Worm (Caenorhabditis elegans) whole organism, L1 larva: ENCODE data around the gene AH10.4.
A peak's percentile ranks its signal among the peaks of the same experiment; 100 is the strongest.

Experiments used
- C04F5.9 ChIP-seq: sonication (generic microtip); optimal IDR thresholded peaks from 2 replicates; lab custom pipeline; 2016; ENCODE audit warnings: missing genetic modification characterization, missing compliant biosample characterization
- C16A3.4 ChIP-seq: fragments of 150-350 bp; optimal IDR thresholded peaks from 2 replicates; lab custom pipeline; 2014; ENCODE audit warnings: missing biosample characterization, missing genetic modification characterization
- C34B4.2 ChIP-seq: sonication (generic microtip); optimal IDR thresholded peaks from 2 replicates; lab custom pipeline; 2017; ENCODE audit warnings: mild to moderate bottlenecking, missing genetic modification characterization, missing compliant biosample characterization
- ama-1 ChIP-seq: fragments of 150-350 bp; optimal IDR thresholded peaks from 2 replicates; lab custom pipeline; 2014
- blmp-1 ChIP-seq: fragments of 150-350 bp; optimal IDR thresholded peaks from 2 replicates; lab custom pipeline; 2014; ENCODE audit warnings: missing biosample characterization, missing genetic modification characterization
- dpl-1 ChIP-seq, 3 experiments: fragments of 150-350 bp in 2 of 3; sonication (generic microtip) in 1 of 3; optimal IDR thresholded peaks; 2 replicates each; lab custom pipeline; 2014 to 2017; ENCODE audit warnings: missing biosample characterization in 3 of 3, missing genetic modification characterization in 3 of 3, missing genetic modification reagents in 3 of 3
- efl-1 ChIP-seq, 4 experiments: fragments of 150-350 bp; optimal IDR thresholded peaks in 3 of 4; peaks in 1 of 4; 1 replicate in 1 of 4; 2 replicates in 3 of 4; lab custom pipeline; 2014; ENCODE audit warnings: missing biosample characterization in 2 of 4, missing genetic modification characterization in 2 of 4, missing genetic modification reagents in 2 of 4
- efl-3 ChIP-seq: fragments of 200-800 bp; sonication (Bioruptor generic); optimal IDR thresholded peaks from 2 replicates; lab custom pipeline; 2018; ENCODE audit warnings: mild to moderate bottlenecking, missing genetic modification characterization, missing compliant biosample characterization
- elt-3 ChIP-seq, 6 experiments: fragments of 150-350 bp in 1 of 6; sonication (generic microtip); optimal IDR thresholded peaks; 2 replicates each; lab custom pipeline; 2017 to 2018; ENCODE audit warnings: missing biosample characterization in 6 of 6, missing genetic modification characterization in 6 of 6, inconsistent platforms in 1 of 6
- ets-5 ChIP-seq: fragments of 200-800 bp; sonication (Bioruptor generic); IDR thresholded peaks from 2 replicates; pipeline ENCODE4 v1.3.6; 2022; ENCODE audit warnings: missing genetic modification characterization, missing compliant biosample characterization
- fkh-10 ChIP-seq: sonication (generic microtip); optimal IDR thresholded peaks from 2 replicates; lab custom pipeline; 2017; ENCODE audit warnings: missing biosample characterization, missing genetic modification reagents, missing genetic modification characterization
- fkh-8 ChIP-seq: sonication (generic microtip); optimal IDR thresholded peaks from 2 replicates; lab custom pipeline; 2016; ENCODE audit warnings: mild to moderate bottlenecking, missing genetic modification characterization, missing compliant biosample characterization
- fos-1 ChIP-seq: fragments of 150-350 bp; optimal IDR thresholded peaks from 2 replicates; lab custom pipeline; 2014; ENCODE audit warnings: missing biosample characterization, missing genetic modification characterization
- grh-1 ChIP-seq: fragments of 200-800 bp; sonication (Bioruptor generic); IDR thresholded peaks from 2 replicates; pipeline ENCODE4 v1.3.6; 2022; ENCODE audit warnings: missing genetic modification reagents, missing genetic modification characterization, missing compliant biosample characterization
- hpl-2 ChIP-seq: fragments of 150-350 bp; optimal IDR thresholded peaks from 2 replicates; lab custom pipeline; 2014; ENCODE audit warnings: missing biosample characterization, missing genetic modification reagents, missing genetic modification characterization
- lin-14 ChIP-seq: fragments of 200-800 bp; sonication (Bioruptor generic); optimal IDR thresholded peaks from 2 replicates; lab custom pipeline; 2018; ENCODE audit warnings: mild to moderate bottlenecking, missing genetic modification characterization, moderate library complexity, missing compliant biosample characterization
- lin-15B ChIP-seq: fragments of 150-350 bp; sonication (generic microtip); optimal IDR thresholded peaks from 3 replicates; lab custom pipeline; 2014; ENCODE audit warnings: missing biosample characterization, missing genetic modification characterization
- lin-35 ChIP-seq, 2 experiments: fragments of 150-350 bp; optimal IDR thresholded peaks; 2 replicates each; lab custom pipeline; 2014; ENCODE audit warnings: missing biosample characterization in 2 of 2, missing genetic modification characterization in 2 of 2, missing genetic modification reagents in 2 of 2
- lin-39 ChIP-seq: fragments of 150-350 bp; optimal IDR thresholded peaks from 2 replicates; lab custom pipeline; 2014; ENCODE audit warnings: missing biosample characterization, missing genetic modification reagents, missing genetic modification characterization
- lsy-2 ChIP-seq, 2 experiments: fragments of 150-350 bp; optimal IDR thresholded peaks; 2 replicates each; lab custom pipeline; 2014; ENCODE audit warnings: missing biosample characterization in 2 of 2, missing genetic modification characterization in 2 of 2
- mdl-1 ChIP-seq, 2 experiments: fragments of 150-350 bp; optimal IDR thresholded peaks; 2 replicates each; lab custom pipeline; 2014 to 2017; ENCODE audit warnings: missing biosample characterization in 2 of 2, missing genetic modification characterization in 2 of 2, inconsistent platforms in 1 of 2
- mep-1 ChIP-seq: fragments of 150-350 bp; optimal IDR thresholded peaks from 2 replicates; lab custom pipeline; 2014; ENCODE audit warnings: missing biosample characterization, missing genetic modification characterization
- nhr-12 ChIP-seq: sonication (generic microtip); optimal IDR thresholded peaks from 2 replicates; lab custom pipeline; 2017; ENCODE audit warnings: missing biosample characterization, missing genetic modification characterization
- nhr-19 ChIP-seq: fragments of 200-800 bp; sonication (Bioruptor generic); conservative IDR thresholded peaks from 2 replicates; pipeline ENCODE4 v1.3.6; 2022; ENCODE audit warnings: missing genetic modification characterization, missing compliant biosample characterization
- nhr-20 ChIP-seq: sonication (generic microtip); optimal IDR thresholded peaks from 2 replicates; lab custom pipeline; 2016; ENCODE audit warnings: mild to moderate bottlenecking, missing genetic modification characterization, missing compliant biosample characterization
- nhr-71 ChIP-seq: sonication (generic microtip); optimal IDR thresholded peaks from 2 replicates; lab custom pipeline; 2016; ENCODE audit warnings: mild to moderate bottlenecking, missing genetic modification characterization, moderate library complexity, missing compliant biosample characterization
- nhr-77 ChIP-seq: fragments of 150-350 bp; optimal IDR thresholded peaks from 2 replicates; lab custom pipeline; 2014; ENCODE audit warnings: missing biosample characterization, missing genetic modification characterization
- nhr-85 ChIP-seq: sonication (generic microtip); peaks from one replicate; lab custom pipeline; 2016; ENCODE audit warnings: missing genetic modification characterization, inconsistent platforms, missing compliant biosample characterization
- pag-3 ChIP-seq: sonication (generic microtip); optimal IDR thresholded peaks from 2 replicates; lab custom pipeline; 2017; ENCODE audit warnings: missing genetic modification characterization, mild to moderate bottlenecking, missing compliant biosample characterization, antibody characterized with exemption, borderline replicate concordance; ENCODE audit not compliant: insufficient read depth
- pax-3 ChIP-seq: fragments of 200-800 bp; sonication (Bioruptor generic); optimal IDR thresholded peaks from 2 replicates; lab custom pipeline; 2018; ENCODE audit warnings: mild to moderate bottlenecking, missing genetic modification characterization, moderate library complexity, missing compliant biosample characterization
- rnt-1 ChIP-seq: sonication (generic microtip); optimal IDR thresholded peaks from 2 replicates; lab custom pipeline; 2016; ENCODE audit warnings: mild to moderate bottlenecking, missing genetic modification characterization, moderate library complexity, missing compliant biosample characterization
- snpc-4 ChIP-seq: fragments of 150-350 bp; optimal IDR thresholded peaks from 2 replicates; lab custom pipeline; 2014; ENCODE audit warnings: missing biosample characterization, missing genetic modification characterization
- sox-4 ChIP-seq: sonication (generic microtip); optimal IDR thresholded peaks from 2 replicates; lab custom pipeline; 2016; ENCODE audit warnings: missing genetic modification characterization, missing compliant biosample characterization
- sptf-1 ChIP-seq: fragments of 150-350 bp; optimal IDR thresholded peaks from 2 replicates; lab custom pipeline; 2014; ENCODE audit warnings: missing biosample characterization, missing genetic modification characterization
- swsn-7 ChIP-seq: sonication (generic microtip); optimal IDR thresholded peaks from 2 replicates; lab custom pipeline; 2016; ENCODE audit warnings: missing genetic modification characterization, missing compliant biosample characterization
- tbx-2 ChIP-seq: sonication (generic microtip); optimal IDR thresholded peaks from 2 replicates; lab custom pipeline; 2016; ENCODE audit warnings: missing genetic modification characterization, missing compliant biosample characterization
- tlp-1 ChIP-seq: fragments of 150-350 bp; optimal IDR thresholded peaks from 2 replicates; lab custom pipeline; 2014; ENCODE audit warnings: missing biosample characterization, missing genetic modification characterization
- unc-62 ChIP-seq: fragments of 150-350 bp; optimal IDR thresholded peaks from 2 replicates; lab custom pipeline; 2014; ENCODE audit warnings: missing biosample characterization, missing genetic modification reagents, missing genetic modification characterization
- unc-86 ChIP-seq: sonication (generic microtip); optimal IDR thresholded peaks from 2 replicates; lab custom pipeline; 2016; ENCODE audit warnings: missing genetic modification characterization, missing compliant biosample characterization
- unc-98 ChIP-seq: fragments of 200-800 bp; sonication (Bioruptor generic); IDR thresholded peaks from 2 replicates; pipeline ENCODE4 v1.3.6; 2022; ENCODE audit warnings: missing genetic modification characterization, missing compliant biosample characterization
- xbp-1 ChIP-seq: sonication (generic microtip); optimal IDR thresholded peaks from 2 replicates; lab custom pipeline; 2016; ENCODE audit warnings: missing genetic modification characterization, missing compliant biosample characterization
- zip-4 ChIP-seq: fragments of 200-800 bp; sonication (Bioruptor generic); optimal IDR thresholded peaks from 2 replicates; lab custom pipeline; 2018; ENCODE audit warnings: mild to moderate bottlenecking, missing genetic modification characterization, moderate library complexity, missing compliant biosample characterization
- ztf-11 ChIP-seq, 2 experiments: sonication (generic microtip); optimal IDR thresholded peaks; 2 replicates each; lab custom pipeline; 2016 to 2017; ENCODE audit warnings: missing genetic modification characterization in 2 of 2, missing biosample characterization in 1 of 2, missing compliant biosample characterization in 1 of 2

The AH10.4 gene

DNA sequence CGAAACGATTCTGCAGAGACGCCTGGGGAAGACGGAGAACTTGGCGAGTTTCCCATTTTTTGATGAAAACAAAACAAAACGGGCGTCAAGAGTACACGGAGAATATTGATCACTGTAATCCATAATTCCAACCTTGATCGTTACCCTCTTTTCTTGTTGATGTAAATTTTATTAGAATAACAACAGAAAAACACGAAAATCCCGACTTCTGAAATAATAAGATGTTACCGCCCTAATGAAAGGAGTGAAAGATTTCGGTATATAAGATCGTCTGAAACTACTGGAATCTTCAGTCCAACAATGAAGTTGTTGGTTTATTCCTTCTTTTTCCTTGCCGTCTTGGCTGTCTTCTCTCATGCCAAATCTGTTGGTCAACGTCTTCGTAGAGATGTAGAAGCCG lies 33.7 kb downstream of the AH10.4 start, which contains the start of gene D1086.9:
Gene D1086.9, plus strand, starts transcription at position 301 of the 400 bp plus-strand sequence.
- TF ChIP-seq C34B4.2 (no peak), sox-4 (tag; lab: Kevin White, UChicago) (no peak), pag-3 (tag; lab: Kevin White, UChicago) (no peak)

DNA sequence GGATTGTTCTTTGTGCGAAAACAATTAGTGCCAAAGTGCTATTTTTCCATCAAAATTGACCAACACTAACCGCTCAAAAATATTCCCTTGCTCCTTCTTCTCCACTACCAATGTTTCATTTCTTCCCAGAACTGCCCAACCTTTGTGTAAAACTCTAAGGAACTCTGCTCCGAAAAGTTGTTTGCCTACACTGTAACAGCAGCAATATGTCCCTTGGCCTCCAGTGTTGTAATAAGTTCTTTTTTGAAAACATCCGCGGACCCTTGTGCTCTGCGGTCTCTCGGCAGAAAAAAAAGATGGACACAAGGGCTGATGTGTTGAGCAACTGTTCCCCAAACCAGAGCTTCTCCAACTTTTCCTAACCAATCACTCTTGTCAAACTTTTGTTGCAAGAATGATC lies 36.8 kb downstream of the AH10.4 start, which contains the start of gene D1086.12:
Gene D1086.12, plus strand, starts transcription at position 301 of the 400 bp plus-strand sequence.
- TF ChIP-seq rnt-1 (tag; lab: Kevin White, UChicago) = peak; percentile 25
- TF ChIP-seq fkh-8 (tag; lab: Kevin White, UChicago) = no peak
- TF ChIP-seq unc-98 = no peak
- peak; percentile 48 for TF ChIP-seq lin-14

DNA sequence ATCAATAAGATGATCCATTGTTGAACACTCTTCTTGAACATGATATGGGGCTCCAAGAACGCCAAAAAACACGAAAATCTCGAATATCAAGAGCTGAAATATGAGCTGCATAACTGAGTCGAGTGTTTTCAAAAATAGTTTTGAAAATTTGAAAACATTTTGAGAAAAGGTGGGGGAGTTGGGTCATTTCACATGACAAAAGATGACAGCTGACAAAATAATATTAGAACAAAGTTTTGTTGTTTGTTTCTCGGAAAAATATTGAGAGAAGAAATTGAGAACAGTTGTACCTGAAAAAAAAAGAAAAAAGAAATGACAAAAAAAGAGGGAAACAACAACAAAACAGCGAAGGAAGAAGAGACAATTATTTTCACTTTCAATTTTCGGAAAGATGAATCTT lies 39.1 kb downstream of the AH10.4 start, which contains the start of the genes D1086.2 and D1086.1:
Gene D1086.2, minus strand, starts transcription at position 150 of the 400 bp plus-strand sequence.
Gene D1086.1, plus strand, starts transcription at position 340 of the 400 bp plus-strand sequence.
- peak; percentile 60 for TF ChIP-seq nhr-71
- TF ChIP-seq lin-14 = peak; percentile 73
- peak; percentile 16 for TF ChIP-seq lin-39 (tag; lab: Kevin White, UChicago)
- TF ChIP-seq pax-3 (tag; lab: Kevin White, UChicago) = no peak
- peak; percentile 35 for TF ChIP-seq nhr-19 (GFP tag; lab: Robert Waterston, UW)
- peak; percentile 30 for TF ChIP-seq nhr-20 (tag; lab: Kevin White, UChicago)
- TF ChIP-seq lsy-2 (tag; optimal IDR thresholded peaks at IDR 0.05; lab: Kevin White, UChicago) = peak in 1 of 2 experiments; percentile 2
- peak; percentile 21 for TF ChIP-seq rnt-1 (tag; lab: Kevin White, UChicago)
- no peak for TF ChIP-seq zip-4 (GFP tag; lab: Kevin White, UChicago)

DNA sequence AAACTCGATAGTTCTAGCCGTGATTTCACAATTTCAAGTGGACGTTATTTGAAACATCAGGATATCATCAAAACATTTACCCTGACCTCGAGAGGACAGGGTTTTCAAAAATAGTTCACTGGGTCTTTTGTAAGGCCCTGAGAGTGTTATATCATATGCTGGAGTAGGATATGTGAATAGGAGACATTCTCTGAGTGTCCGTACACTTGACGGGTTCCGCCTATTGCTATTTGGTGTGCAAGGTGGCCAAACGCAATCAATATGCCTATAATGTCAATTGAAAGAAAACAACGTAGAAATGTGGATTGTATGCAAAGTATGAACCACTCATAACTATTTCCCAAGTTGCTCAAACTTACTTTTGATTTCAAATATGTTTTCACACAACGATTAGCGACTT lies 40.3 kb downstream of the AH10.4 start:
- TF ChIP-seq unc-86 (tag; lab: Kevin White, UChicago) (no peak), swsn-7 (tag; lab: Kevin White, UChicago) (no peak), snpc-4 (tag; lab: Kevin White, UChicago) (peak; percentile 26), zip-4 (GFP tag; lab: Kevin White, UChicago) (no peak), fos-1 (tag; lab: Kevin White, UChicago) (no peak), ets-5 (GFP tag; lab: Robert Waterston, UW) (no peak), efl-3 (GFP tag; lab: Kevin White, UChicago) (no peak), ztf-11 (tag; optimal IDR thresholded peaks at IDR 0.05; lab: Kevin White, UChicago) (no peak), fkh-10 (no peak), dpl-1 (GFP tag; optimal IDR thresholded peaks at IDR 0.05; lab: Kevin White, UChicago) (no peak), ama-1 (lab: Kevin White, UChicago) (no peak), rnt-1 (tag; lab: Kevin White, UChicago) (peak; percentile 11)
- TF ChIP-seq, all 84 proteins: peak for 2

DNA sequence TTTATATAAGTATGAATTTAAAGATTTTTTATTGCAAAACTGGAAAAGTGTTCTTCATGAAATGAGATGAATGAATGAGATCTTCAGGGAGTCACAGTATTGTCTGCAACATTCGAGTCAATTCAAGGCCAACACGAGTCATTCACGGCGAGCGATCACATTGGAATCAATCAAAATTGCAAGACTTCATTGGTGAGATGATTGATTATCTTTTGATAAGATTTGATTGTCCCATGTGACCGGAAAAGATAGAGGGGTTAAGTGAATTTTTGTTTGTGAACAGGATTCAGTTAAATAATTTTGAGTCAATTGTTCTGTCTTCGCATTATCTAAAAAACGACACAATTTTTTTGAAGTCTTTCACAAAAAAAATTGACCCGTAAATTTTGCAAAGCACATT lies 42.7 kb downstream of the AH10.4 start:
- TF ChIP-seq lin-14 (peak; percentile 84), unc-62 (GFP tag; lab: Kevin White, UChicago) (no peak), mep-1 (tag; lab: Kevin White, UChicago) (peak; percentile 20), lin-15B (tag; lab: Kevin White, UChicago) (no peak), nhr-20 (tag; lab: Kevin White, UChicago) (peak; percentile 77), mdl-1 (tag; optimal IDR thresholded peaks at IDR 0.05; lab: Kevin White, UChicago) (peak in 1 of 2 experiments; percentile 10), nhr-77 (tag; lab: Kevin White, UChicago) (no peak), elt-3 (tag; optimal IDR thresholded peaks at IDR 0.05; lab: Kevin White, UChicago) (peak in 5 of 6 experiments; percentile 55 to 99 (median 70)), unc-98 (no peak), C04F5.9 (no peak), dpl-1 (GFP tag; optimal IDR thresholded peaks at IDR 0.05; lab: Kevin White, UChicago) (no peak), fkh-8 (tag; lab: Kevin White, UChicago) (no peak), nhr-71 (peak; percentile 66), lsy-2 (tag; optimal IDR thresholded peaks at IDR 0.05; lab: Kevin White, UChicago) (peak in 1 of 2 experiments; percentile 24), nhr-12 (no peak), unc-86 (tag; lab: Kevin White, UChicago) (no peak), tbx-2 (tag; lab: Kevin White, UChicago) (peak; percentile 56), efl-1 (optimal IDR thresholded peaks at IDR 0.05; lab: Kevin White, UChicago) (no peak), efl-1 (GFP tag; optimal IDR thresholded peaks at IDR 0.05 in 1 of 2; lab: Kevin White, UChicago) (peak in 1 of 2 experiments; percentile 9), nhr-85 (tag; lab: Kevin White, UChicago) (peak; percentile 85), grh-1 (GFP tag; lab: Robert Waterston, UW) (peak; percentile 68), sptf-1 (tag; lab: Kevin White, UChicago) (no peak), C16A3.4 (tag; lab: Kevin White, UChicago) (no peak), hpl-2 (GFP tag; lab: Kevin White, UChicago) (no peak), tlp-1 (tag; lab: Kevin White, UChicago) (no peak), lin-35 (GFP tag; optimal IDR thresholded peaks at IDR 0.05; lab: Kevin White, UChicago) (no peak), xbp-1 (tag; lab: Kevin White, UChicago) (no peak), blmp-1 (peak; percentile 65)
